Worm (Caenorhabditis elegans): Measurements from ENCODE around the gene fbxa-190.

- TF ChIP-seq W03F9.2 (tag; optimal IDR thresholded peaks at IDR 0.05) = no peak
- no peak for TF ChIP-seq him-1 (tag; optimal IDR thresholded peaks at IDR 0.05)
- no peak for TF ChIP-seq dao-5 (tag; optimal IDR thresholded peaks at IDR 0.05)
These were observed 12.7 kb downstream of the fbxa-190 start, which contains the start of gene F56C3.8 for ce11 chrX:1384538-1384937.
